Worm (Caenorhabditis elegans) whole organism, late embryonic: ENCODE data around the gene C25F6.1.
A peak's percentile ranks its signal among the peaks of the same experiment; 100 is the strongest.

Experiments
- F13H6.1 ChIP-seq: sonication (generic microtip); optimal IDR thresholded peaks from 2 replicates; lab custom pipeline; 2016; ENCODE audit warnings: missing genetic modification characterization, missing compliant biosample characterization
- K02D7.2 ChIP-seq: sonication (generic microtip); optimal IDR thresholded peaks from 2 replicates; lab custom pipeline; 2017; ENCODE audit warnings: mild to moderate bottlenecking, missing genetic modification characterization, missing compliant biosample characterization
- K09A11.1 ChIP-seq: sonication (generic microtip); optimal IDR thresholded peaks from 2 replicates; lab custom pipeline; 2017; ENCODE audit warnings: antibody characterized with exemption, mild to moderate bottlenecking, missing genetic modification characterization, missing compliant biosample characterization; ENCODE audit not compliant: insufficient read depth
- T23F11.4 ChIP-seq: fragments of 200-800 bp; sonication (Bioruptor generic); optimal IDR thresholded peaks from 2 replicates; lab custom pipeline; 2018; ENCODE audit warnings: mild to moderate bottlenecking, missing genetic modification characterization, missing compliant biosample characterization
- ceh-18 ChIP-seq: sonication (generic microtip); optimal IDR thresholded peaks from 2 replicates; lab custom pipeline; 2016; ENCODE audit warnings: missing genetic modification characterization, missing compliant biosample characterization
- ceh-19 ChIP-seq: fragments of 200-800 bp; sonication (Bioruptor generic); optimal IDR thresholded peaks from 2 replicates; lab custom pipeline; 2018; ENCODE audit warnings: mild to moderate bottlenecking, missing genetic modification characterization, missing compliant biosample characterization
- ceh-2 ChIP-seq: sonication (generic microtip); optimal IDR thresholded peaks from 2 replicates; lab custom pipeline; 2016; ENCODE audit warnings: missing genotype, missing genetic modification characterization, missing compliant biosample characterization
- ceh-31 ChIP-seq: sonication (generic microtip); optimal IDR thresholded peaks from 2 replicates; lab custom pipeline; 2016; ENCODE audit warnings: missing genetic modification characterization, missing compliant biosample characterization
- ceh-34 ChIP-seq: sonication (generic microtip); optimal IDR thresholded peaks from 2 replicates; lab custom pipeline; 2016; ENCODE audit warnings: mild to moderate bottlenecking, missing genetic modification characterization, missing compliant biosample characterization
- ceh-48 ChIP-seq: sonication (generic microtip); optimal IDR thresholded peaks from 2 replicates; lab custom pipeline; 2016; ENCODE audit warnings: missing genetic modification characterization, inconsistent platforms, missing compliant biosample characterization
- ceh-6 ChIP-seq: fragments of 200-800 bp; sonication (Bioruptor generic); optimal IDR thresholded peaks from 2 replicates; lab custom pipeline; 2018; ENCODE audit warnings: mild to moderate bottlenecking, missing genetic modification characterization, missing compliant biosample characterization
- che-1 ChIP-seq: sonication (generic microtip); optimal IDR thresholded peaks from 2 replicates; lab custom pipeline; 2016; ENCODE audit warnings: mild to moderate bottlenecking, missing genetic modification characterization, missing compliant biosample characterization
- elt-4 ChIP-seq: sonication (generic microtip); optimal IDR thresholded peaks from 2 replicates; lab custom pipeline; 2016; ENCODE audit warnings: missing genetic modification characterization, missing compliant biosample characterization
- ets-4 ChIP-seq: sonication (generic microtip); optimal IDR thresholded peaks from 2 replicates; lab custom pipeline; 2016; ENCODE audit warnings: missing genetic modification characterization, missing compliant biosample characterization
- gmeb-2 ChIP-seq: sonication (generic microtip); optimal IDR thresholded peaks from 2 replicates; lab custom pipeline; 2016; ENCODE audit warnings: missing genetic modification characterization, inconsistent platforms, missing compliant biosample characterization
- hlh-13 ChIP-seq: fragments of 200-800 bp; sonication (Bioruptor generic); optimal IDR thresholded peaks from 2 replicates; lab custom pipeline; 2018; ENCODE audit warnings: mild to moderate bottlenecking, missing genetic modification characterization, missing compliant biosample characterization
- hlh-15 ChIP-seq: sonication (generic microtip); optimal IDR thresholded peaks from 2 replicates; lab custom pipeline; 2016; ENCODE audit warnings: missing genetic modification characterization, missing compliant biosample characterization
- hlh-6 ChIP-seq: sonication (generic microtip); optimal IDR thresholded peaks from 2 replicates; lab custom pipeline; 2016; ENCODE audit warnings: missing genotype, missing genetic modification characterization, missing compliant biosample characterization
- hlh-8 ChIP-seq: sonication (generic microtip); optimal IDR thresholded peaks from 2 replicates; lab custom pipeline; 2016; ENCODE audit warnings: missing genotype, missing genetic modification characterization, missing compliant biosample characterization
- lim-6 ChIP-seq: sonication (generic microtip); optimal IDR thresholded peaks from 2 replicates; lab custom pipeline; 2016; ENCODE audit warnings: missing genetic modification characterization, missing compliant biosample characterization
- lin-11 ChIP-seq: fragments of 200-800 bp; sonication (Bioruptor generic); optimal IDR thresholded peaks from 2 replicates; lab custom pipeline; 2018; ENCODE audit warnings: mild to moderate bottlenecking, missing genetic modification characterization, missing compliant biosample characterization
- madf-2 ChIP-seq: sonication (generic microtip); optimal IDR thresholded peaks from 2 replicates; lab custom pipeline; 2017; ENCODE audit warnings: missing genetic modification characterization, missing compliant biosample characterization
- mec-3 ChIP-seq: sonication (generic microtip); optimal IDR thresholded peaks from 2 replicates; lab custom pipeline; 2016; ENCODE audit warnings: borderline replicate concordance, missing genetic modification characterization, missing compliant biosample characterization
- nfya-1 ChIP-seq: sonication (generic microtip); optimal IDR thresholded peaks from 2 replicates; lab custom pipeline; 2017; ENCODE audit warnings: missing genetic modification characterization, mild to moderate bottlenecking, missing compliant biosample characterization, antibody characterized with exemption, moderate library complexity
- odd-2 ChIP-seq: sonication (generic microtip); optimal IDR thresholded peaks from 2 replicates; lab custom pipeline; 2017; ENCODE audit warnings: antibody characterized with exemption, mild to moderate bottlenecking, missing genetic modification characterization, missing compliant biosample characterization
- pag-3 ChIP-seq: sonication (generic microtip); optimal IDR thresholded peaks from 2 replicates; lab custom pipeline; 2016; ENCODE audit warnings: missing compliant biosample characterization, missing genetic modification characterization, borderline replicate concordance
- pat-9 ChIP-seq: fragments of 200-800 bp; sonication (Bioruptor generic); optimal IDR thresholded peaks from 2 replicates; lab custom pipeline; 2018; ENCODE audit warnings: mild to moderate bottlenecking, missing genetic modification characterization, moderate library complexity, missing compliant biosample characterization
- pax-1 ChIP-seq: fragments of 150-350 bp; optimal IDR thresholded peaks from 2 replicates; lab custom pipeline; 2014; ENCODE audit warnings: missing biosample characterization, missing genetic modification characterization
- pha-2 ChIP-seq: sonication (generic microtip); optimal IDR thresholded peaks from 2 replicates; lab custom pipeline; 2017; ENCODE audit warnings: mild to moderate bottlenecking, missing genetic modification characterization, missing compliant biosample characterization
- pqm-1 ChIP-seq: sonication (generic microtip); optimal IDR thresholded peaks from 2 replicates; lab custom pipeline; 2016; ENCODE audit warnings: missing genetic modification characterization, missing compliant biosample characterization
- pros-1 ChIP-seq: fragments of 150-350 bp; optimal IDR thresholded peaks from 2 replicates; lab custom pipeline; 2014; ENCODE audit warnings: missing biosample characterization, missing genetic modification reagents, missing genetic modification characterization
- rnt-1 ChIP-seq: sonication (generic microtip); optimal IDR thresholded peaks from 2 replicates; lab custom pipeline; 2016; ENCODE audit warnings: missing genetic modification characterization, missing compliant biosample characterization
- ttx-3 ChIP-seq: sonication (generic microtip); optimal IDR thresholded peaks from 2 replicates; lab custom pipeline; 2016; ENCODE audit warnings: missing genetic modification reagents, missing genetic modification characterization, missing compliant biosample characterization
- unc-3 ChIP-seq, 2 experiments: fragments of 200-800 bp in 1 of 2; sonication (Bioruptor generic) in 1 of 2; sonication (generic microtip) in 1 of 2; conservative IDR thresholded peaks in 1 of 2; optimal IDR thresholded peaks in 1 of 2; 2 replicates each; pipeline versions ENCODE4 v1.3.6 to Lab custom; 2016 to 2022; ENCODE audit warnings: missing compliant biosample characterization in 2 of 2, missing genetic modification characterization in 2 of 2, missing genetic modification reagents in 1 of 2
- unc-42 ChIP-seq: sonication (generic microtip); optimal IDR thresholded peaks from 2 replicates; lab custom pipeline; 2016; ENCODE audit warnings: missing genotype, missing genetic modification characterization, missing compliant biosample characterization
- unc-55 ChIP-seq: sonication (generic microtip); optimal IDR thresholded peaks from 2 replicates; lab custom pipeline; 2017; ENCODE audit warnings: missing biosample characterization, missing genetic modification reagents, missing genetic modification characterization
- unc-86 ChIP-seq: sonication (generic microtip); optimal IDR thresholded peaks from 2 replicates; lab custom pipeline; 2016; ENCODE audit warnings: missing genetic modification characterization, missing compliant biosample characterization
- ztf-16 ChIP-seq: sonication (generic microtip); optimal IDR thresholded peaks from 2 replicates; lab custom pipeline; 2017; ENCODE audit warnings: missing genetic modification characterization, missing compliant biosample characterization

C25F6.1 gene

DNA sequence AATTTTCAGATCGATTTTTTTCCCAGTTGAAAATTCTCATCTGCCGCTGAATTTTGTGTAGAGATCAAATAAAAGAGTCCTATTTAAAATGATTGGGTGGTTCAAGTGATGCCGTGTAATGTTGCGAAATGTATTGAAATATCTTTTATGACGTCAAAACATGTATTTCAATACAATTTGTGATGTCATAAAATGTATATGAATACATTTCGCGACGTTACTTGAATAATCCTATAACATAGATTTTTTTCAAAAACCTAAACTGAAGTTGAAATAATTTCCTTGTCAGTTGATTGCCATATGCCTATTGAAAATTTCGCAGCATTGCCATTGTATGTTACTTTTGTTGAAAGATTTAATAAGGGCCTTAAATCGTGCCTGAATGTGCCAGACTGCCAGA, 3.3 kb downstream of the C25F6.1 start, which contains the start of gene F55D1.1:
F55D1.1 (plus strand) TSS at position 301 of the 400 bp plus-strand sequence.
- TF ChIP-seq ceh-6, result no peak
- no peak for TF ChIP-seq lin-11 (tag; lab: Kevin White, UChicago)
- no peak for TF ChIP-seq ztf-16 (tag; lab: Kevin White, UChicago)
- no peak for TF ChIP-seq unc-86 (tag; lab: Kevin White, UChicago)
- TF ChIP-seq nfya-1, result no peak
- no peak for TF ChIP-seq pha-2
- TF ChIP-seq, all 69 proteins: peak for 0

DNA sequence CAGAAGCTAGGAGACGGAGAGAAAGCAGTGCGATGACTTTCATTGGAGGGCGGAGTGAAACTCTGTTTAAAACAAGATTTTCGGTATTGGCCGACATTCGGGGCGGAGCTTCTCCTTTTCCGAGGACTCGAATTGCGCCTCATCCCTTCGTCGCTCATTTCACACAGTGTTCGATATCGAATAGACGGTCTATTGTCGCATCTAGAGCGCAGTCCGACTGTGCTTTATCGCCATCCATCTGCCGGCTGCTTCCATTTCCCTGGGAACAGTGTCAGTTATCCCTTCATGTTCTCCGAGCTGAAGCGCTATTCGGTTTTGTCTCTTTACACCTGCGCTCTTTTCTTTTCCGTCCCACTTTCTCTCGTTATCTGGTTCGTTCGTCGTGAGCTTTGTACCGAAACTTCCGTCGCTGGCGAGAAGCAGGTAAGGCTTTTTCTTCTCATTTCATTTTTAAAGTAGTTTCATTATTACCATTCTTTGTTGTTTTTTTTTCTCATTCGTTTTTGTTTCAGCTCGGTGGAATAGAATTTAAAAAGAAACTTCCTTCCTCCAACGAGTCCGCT, 6.6 kb downstream of the C25F6.1 start, which contains the start of the genes bus-8A and bus-8B:
bus-8A (plus strand) TSS at position 96 of the 563 bp plus-strand sequence.
bus-8B (plus strand) TSS at position 513 of the 563 bp plus-strand sequence.
- TF ChIP-seq madf-2 (no peak), K09A11.1 (tag; lab: Kevin White, UChicago) (no peak), ceh-31 (tag; lab: Kevin White, UChicago) (no peak), ceh-34 (no peak), ceh-48 (no peak), pros-1 (no peak), ceh-6 (no peak), unc-86 (tag; lab: Kevin White, UChicago) (no peak), elt-4 (tag; lab: Kevin White, UChicago) (no peak), K02D7.2 (tag; lab: Kevin White, UChicago) (no peak), unc-55 (no peak), ceh-2 (tag; lab: Kevin White, UChicago) (no peak), pax-1 (no peak)

DNA sequence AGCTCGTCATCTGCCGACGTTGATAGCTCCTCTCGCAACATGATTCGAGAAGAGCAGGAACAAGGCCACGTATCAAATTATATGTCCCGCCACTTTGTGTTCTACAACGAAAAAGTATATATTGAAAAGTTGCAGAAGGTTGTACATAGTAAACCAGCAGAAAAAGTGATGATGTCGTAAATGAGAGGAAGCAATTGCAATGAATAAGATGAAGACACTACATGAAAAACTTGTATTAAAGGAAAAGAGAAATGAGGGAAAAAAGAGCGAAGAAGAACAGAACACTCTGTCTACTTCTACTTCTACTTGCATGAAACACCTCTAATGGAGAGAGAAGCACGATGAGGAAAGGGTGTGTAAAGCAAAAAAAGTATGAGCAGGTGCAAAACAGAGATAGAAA, 18.9 kb downstream of the C25F6.1 start, which contains the start of gene T23F2.2:
T23F2.2 (minus strand) TSS at position 101 of the 400 bp plus-strand sequence.
- TF ChIP-seq gmeb-2 (tag; lab: Kevin White, UChicago) (no peak), hlh-6 (tag; lab: Kevin White, UChicago) (no peak), unc-42 (tag; lab: Kevin White, UChicago) (no peak), hlh-8 (tag; lab: Kevin White, UChicago) (no peak), pqm-1 (tag; lab: Kevin White, UChicago) (no peak), ceh-19 (no peak)

DNA sequence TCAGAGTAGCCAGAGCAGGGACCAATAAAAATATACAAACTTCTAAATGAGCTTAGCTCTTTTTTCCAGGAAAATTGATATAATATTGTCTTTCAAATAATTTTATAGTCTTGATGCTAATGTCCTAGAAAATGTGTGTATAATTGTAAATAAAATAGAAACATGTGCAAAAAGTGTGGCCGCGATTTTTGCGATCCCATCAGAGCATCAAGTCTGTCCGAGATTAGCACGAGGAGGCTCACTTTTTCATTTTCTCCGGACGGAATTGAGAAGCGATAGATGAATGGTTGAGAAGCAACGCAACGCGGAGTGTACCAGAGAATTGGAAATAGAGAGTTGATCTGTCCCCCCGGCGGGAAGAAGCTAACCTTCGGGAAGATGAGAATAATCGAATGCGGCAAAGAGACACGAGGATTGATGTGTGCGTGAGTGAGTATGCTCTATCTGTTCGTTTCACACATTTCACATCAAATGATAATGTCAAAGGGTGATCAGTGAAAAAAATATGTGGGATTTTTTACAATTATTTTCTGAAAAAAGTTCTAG, 20.2 kb downstream of the C25F6.1 start:
- TF ChIP-seq ets-4 (tag; lab: Kevin White, UChicago) (no peak), F13H6.1 (tag; lab: Kevin White, UChicago) (no peak), mec-3 (no peak), T23F11.4 (no peak), hlh-8 (tag; lab: Kevin White, UChicago) (peak; percentile 1), pat-9 (tag; lab: Kevin White, UChicago) (no peak), ceh-34 (no peak), ceh-18 (peak; percentile 12), hlh-15 (no peak), lim-6 (tag; lab: Kevin White, UChicago) (no peak), unc-55 (peak; percentile 66), unc-3 (GFP tag; conservative IDR thresholded peaks at IDR 0.05; lab: Robert Waterston, UW) (no peak), unc-3 (tag; optimal IDR thresholded peaks at IDR 0.05; lab: Kevin White, UChicago) (no peak), ttx-3 (no peak), hlh-13 (GFP tag; lab: Kevin White, UChicago) (no peak), hlh-6 (tag; lab: Kevin White, UChicago) (no peak), odd-2 (tag; lab: Kevin White, UChicago) (no peak), rnt-1 (tag; lab: Kevin White, UChicago) (peak; percentile 49), elt-4 (tag; lab: Kevin White, UChicago) (no peak), nfya-1 (no peak), pag-3 (tag; lab: Kevin White, UChicago) (no peak), madf-2 (no peak), K09A11.1 (tag; lab: Kevin White, UChicago) (no peak), che-1 (no peak)
- TF ChIP-seq, all 69 proteins: peak for 4
